Worm (Caenorhabditis elegans): ENCODE measurements around the gene Y69H2.9.

ce11 chrV:18723604-18724003, 22.3 kb downstream of the Y69H2.9 start:
- TF ChIP-seq dmd-4 (tag; optimal IDR thresholded peaks at IDR 0.05) (no peak), mdl-1 (tag; optimal IDR thresholded peaks at IDR 0.05) (peak; percentile 16 to 66), fos-1 (tag; optimal IDR thresholded peaks at IDR 0.05) (peak; percentile 70), zag-1 (tag; optimal IDR thresholded peaks at IDR 0.05) (peak; percentile 72), egl-27 (tag; optimal IDR thresholded peaks at IDR 0.05) (no peak), aly-2 (tag; optimal IDR thresholded peaks at IDR 0.05) (no peak), ama-1 (optimal IDR thresholded peaks at IDR 0.05) (no peak), nhr-77 (tag; optimal IDR thresholded peaks at IDR 0.05) (no peak), unc-39 (tag; optimal IDR thresholded peaks at IDR 0.05) (no peak), ceh-16 (tag; optimal IDR thresholded peaks at IDR 0.05) (no peak)

All from whole organism, L2 larva.